Fruit fly (Drosophila melanogaster) whole organism, embryonic: ENCODE results near the gene Kdm3.

Source experiments
- CG10654 ChIP-seq: fragments of 200-800 bp; sonication (Bioruptor generic); optimal IDR thresholded peaks from 2 replicates; lab custom pipeline; 2016; ENCODE audit warnings: missing biosample characterization, missing genetic modification characterization
- CG1233 ChIP-seq: fragments of 200-800 bp; sonication (Bioruptor generic); optimal IDR thresholded peaks from 4 replicates; lab custom pipeline; 2018; ENCODE audit warnings: missing biosample characterization, mild to moderate bottlenecking, missing genetic modification characterization
- CG12659 ChIP-seq: fragments of 200-800 bp; sonication (Bioruptor generic); optimal IDR thresholded peaks from 3 replicates; lab custom pipeline; 2017; ENCODE audit warnings: mild to moderate bottlenecking, missing biosample characterization, missing genetic modification reagents, missing genetic modification characterization
- CG13424 ChIP-seq: fragments of 200-800 bp; sonication (Bioruptor generic); optimal IDR thresholded peaks from 2 replicates; lab custom pipeline; 2019; ENCODE audit warnings: missing biosample characterization, mild to moderate bottlenecking, missing genetic modification characterization, moderate library complexity
- CG13894 ChIP-seq: fragments of 200-800 bp; sonication (Bioruptor generic); optimal IDR thresholded peaks from 3 replicates; lab custom pipeline; 2018; ENCODE audit warnings: missing biosample characterization, mild to moderate bottlenecking, missing genetic modification characterization, moderate library complexity
- CG14050 ChIP-seq: fragments of 200-800 bp; sonication (Bioruptor generic); IDR thresholded peaks from 3 replicates; pipeline ENCODE4 v1.3.6; 2022; ENCODE audit warnings: missing biosample characterization, missing genetic modification characterization
- CG14710 ChIP-seq: fragments of 200-800 bp; sonication (Bioruptor generic); optimal IDR thresholded peaks from 3 replicates; lab custom pipeline; 2019; ENCODE audit warnings: missing biosample characterization, mild to moderate bottlenecking, missing genetic modification characterization, moderate library complexity
- CG15479 ChIP-seq: fragments of 200-800 bp; sonication (Bioruptor generic); optimal IDR thresholded peaks from 3 replicates; lab custom pipeline; 2019; ENCODE audit warnings: missing biosample characterization, mild to moderate bottlenecking, missing genetic modification characterization, moderate library complexity
- CG15514 ChIP-seq: fragments of 200-800 bp; sonication (Bioruptor generic); optimal IDR thresholded peaks from 3 replicates; lab custom pipeline; 2017; ENCODE audit warnings: missing biosample characterization, missing genetic modification characterization, mild to moderate bottlenecking, moderate library complexity, missing genetic modification reagents
- CG15601 ChIP-seq: fragments of 200-800 bp; sonication (Bioruptor generic); optimal IDR thresholded peaks from 3 replicates; lab custom pipeline; 2019; ENCODE audit warnings: missing biosample characterization, mild to moderate bottlenecking, missing genetic modification characterization, moderate library complexity
- CG17829 ChIP-seq: fragments of 200-800 bp; optimal IDR thresholded peaks from 2 replicates; lab custom pipeline; 2019; ENCODE audit warnings: missing biosample characterization, mild to moderate bottlenecking, missing genetic modification characterization, moderate library complexity
- CG18764 ChIP-seq: fragments of 200-800 bp; sonication (Bioruptor generic); optimal IDR thresholded peaks from 3 replicates; lab custom pipeline; 2016; ENCODE audit warnings: missing biosample characterization, missing genetic modification characterization
- CG2129 ChIP-seq: fragments of 200-800 bp; sonication (Bioruptor generic); IDR thresholded peaks from 2 replicates; pipeline ENCODE4 v1.3.6; 2022; ENCODE audit warnings: missing biosample characterization, missing genetic modification characterization; ENCODE audit not compliant: partially characterized antibody
- CG31441 ChIP-seq: fragments of 200-800 bp; sonication (Bioruptor generic); IDR thresholded peaks from 2 replicates; pipeline ENCODE4 v1.3.6; 2022; ENCODE audit warnings: missing biosample characterization, missing genetic modification characterization
- CG34224 ChIP-seq: fragments of 200-800 bp; sonication (Bioruptor generic); IDR thresholded peaks from 3 replicates; pipeline ENCODE4 v1.3.6; 2022; ENCODE audit warnings: missing biosample characterization, missing genetic modification characterization; ENCODE audit not compliant: partially characterized antibody
- CG34376 ChIP-seq: fragments of 200-800 bp; sonication (Bioruptor generic); optimal IDR thresholded peaks from 2 replicates; lab custom pipeline; 2018; ENCODE audit warnings: missing biosample characterization, mild to moderate bottlenecking, missing genetic modification characterization
- CG4707 ChIP-seq: fragments of 200-800 bp; sonication (Bioruptor generic); optimal IDR thresholded peaks from 2 replicates; lab custom pipeline; 2018; ENCODE audit warnings: missing biosample characterization, mild to moderate bottlenecking, missing genetic modification characterization, moderate library complexity
- CHES-1-like ChIP-seq: fragments of 200-800 bp; sonication (Bioruptor generic); optimal IDR thresholded peaks from 2 replicates; lab custom pipeline; 2016; ENCODE audit warnings: missing biosample characterization, missing genetic modification characterization
- Deaf1 ChIP-seq: fragments of 200-800 bp; optimal IDR thresholded peaks from 3 replicates; lab custom pipeline; 2019; ENCODE audit warnings: missing biosample characterization, mild to moderate bottlenecking, missing genetic modification characterization, moderate library complexity
- Dref ChIP-seq: fragments of 200-800 bp; sonication (Bioruptor generic); IDR thresholded peaks from 2 replicates; pipeline ENCODE4 v1.3.6; 2022; ENCODE audit warnings: missing biosample characterization, missing genetic modification characterization
- Ets97D ChIP-seq: fragments of 200-800 bp; sonication (Bioruptor generic); optimal IDR thresholded peaks from 3 replicates; lab custom pipeline; 2016; ENCODE audit warnings: missing biosample characterization, missing genetic modification characterization
- Fer1 ChIP-seq: fragments of 200-800 bp; sonication (Bioruptor generic); optimal IDR thresholded peaks from 2 replicates; lab custom pipeline; 2017; ENCODE audit warnings: missing biosample characterization, mild to moderate bottlenecking, missing genetic modification characterization
- Gug ChIP-seq: fragments of 200-800 bp; sonication (Bioruptor generic); IDR thresholded peaks from 4 replicates; pipeline ENCODE4 v1.3.6; 2022; ENCODE audit warnings: missing biosample characterization, missing genetic modification characterization
- Hand ChIP-seq: fragments of 200-800 bp; sonication (Bioruptor generic); optimal IDR thresholded peaks from 2 replicates; lab custom pipeline; 2017; ENCODE audit warnings: mild to moderate bottlenecking, missing biosample characterization, missing genetic modification reagents, missing genetic modification characterization
- MBD-R2 ChIP-seq: fragments of 200-800 bp; sonication (Bioruptor generic); IDR thresholded peaks from 2 replicates; pipeline ENCODE4 v1.3.6; 2022; ENCODE audit warnings: missing biosample characterization, missing genetic modification characterization
- Myb ChIP-seq: fragments of 200-800 bp; sonication (Bioruptor generic); optimal IDR thresholded peaks from 2 replicates; lab custom pipeline; 2016; ENCODE audit warnings: missing biosample characterization, missing genetic modification characterization
- Nf-YC ChIP-seq: fragments of 200-800 bp; optimal IDR thresholded peaks from 3 replicates; lab custom pipeline; 2019; ENCODE audit warnings: missing biosample characterization, mild to moderate bottlenecking, missing genetic modification characterization, moderate library complexity
- Rfx ChIP-seq: fragments of 200-800 bp; sonication (Bioruptor generic); IDR thresholded peaks from 2 replicates; pipeline ENCODE4 v1.3.6; 2022; ENCODE audit warnings: missing biosample characterization, missing genetic modification characterization
- bcd ChIP-seq: fragments of 200-800 bp; sonication (Bioruptor generic); optimal IDR thresholded peaks from 2 replicates; lab custom pipeline; 2017; ENCODE audit warnings: missing biosample characterization, mild to moderate bottlenecking, missing genetic modification characterization
- chinmo ChIP-seq: fragments of 200-800 bp; sonication (Bioruptor generic); IDR thresholded peaks from 4 replicates; pipeline ENCODE4 v1.3.6; 2022; ENCODE audit warnings: missing biosample characterization, missing genetic modification characterization; ENCODE audit not compliant: partially characterized antibody
- corto ChIP-seq: fragments of 200-800 bp; sonication (Bioruptor generic); optimal IDR thresholded peaks from 2 replicates; lab custom pipeline; 2016; ENCODE audit warnings: missing biosample characterization, mild to moderate bottlenecking, missing genetic modification characterization, moderate library complexity
- crol ChIP-seq: fragments of 200-800 bp; sonication (Bioruptor generic); IDR thresholded peaks from 2 replicates; pipeline ENCODE4 v1.3.6; 2022; ENCODE audit warnings: missing biosample characterization, missing genetic modification characterization
- dmrt11E ChIP-seq: fragments of 200-800 bp; sonication (Bioruptor generic); optimal IDR thresholded peaks from 3 replicates; lab custom pipeline; 2018; ENCODE audit warnings: missing biosample characterization, mild to moderate bottlenecking, missing genetic modification characterization, moderate library complexity
- dysf ChIP-seq: fragments of 200-800 bp; sonication (Bioruptor generic); IDR thresholded peaks from 3 replicates; pipeline ENCODE4 v1.3.6; 2022; ENCODE audit warnings: missing biosample characterization, missing genetic modification characterization
- en ChIP-seq: fragments of 200-800 bp; sonication (Bioruptor generic); optimal IDR thresholded peaks from 2 replicates; lab custom pipeline; 2016; ENCODE audit warnings: missing biosample characterization, missing genetic modification characterization
- eyg ChIP-seq: fragments of 200-800 bp; sonication (Bioruptor generic); optimal IDR thresholded peaks from 3 replicates; lab custom pipeline; 2016; ENCODE audit warnings: missing biosample characterization, missing genetic modification characterization
- gfzf ChIP-seq: fragments of 200-800 bp; sonication (Bioruptor generic); optimal IDR thresholded peaks from 2 replicates; lab custom pipeline; 2016; ENCODE audit warnings: missing biosample characterization, mild to moderate bottlenecking, missing genetic modification characterization, moderate library complexity
- kni ChIP-seq: fragments of 200-800 bp; sonication (Bioruptor generic); optimal IDR thresholded peaks from 3 replicates; lab custom pipeline; 2017; ENCODE audit warnings: mild to moderate bottlenecking, missing biosample characterization, missing genetic modification reagents, missing genetic modification characterization
- knrl ChIP-seq: fragments of 200-800 bp; sonication (Bioruptor generic); IDR thresholded peaks from 3 replicates; pipeline ENCODE4 v1.3.6; 2022; ENCODE audit warnings: missing biosample characterization, missing genetic modification characterization; ENCODE audit not compliant: partially characterized antibody
- lola ChIP-seq, 3 experiments: fragments of >200 bp in 2 of 3; fragments of 200-800 bp in 1 of 3; sonication (Bioruptor generic) in 1 of 3; optimal IDR thresholded peaks; 2 replicates each; lab custom pipeline; 2017 to 2019; ENCODE audit warnings: missing biosample characterization in 3 of 3, missing genetic modification characterization in 3 of 3, mild to moderate bottlenecking in 1 of 3, moderate library complexity in 1 of 3
- nom ChIP-seq: fragments of 200-800 bp; sonication (Bioruptor generic); optimal IDR thresholded peaks from 2 replicates; lab custom pipeline; 2017; ENCODE audit warnings: missing biosample characterization, missing genetic modification characterization, mild to moderate bottlenecking, moderate library complexity, missing genetic modification reagents
- phol ChIP-seq: fragments of 200-800 bp; sonication (Bioruptor generic); optimal IDR thresholded peaks from 3 replicates; lab custom pipeline; 2018; ENCODE audit warnings: missing biosample characterization, mild to moderate bottlenecking, missing genetic modification characterization, moderate library complexity
- pros ChIP-seq: fragments of 200-800 bp; sonication (Bioruptor generic); optimal IDR thresholded peaks from 3 replicates; lab custom pipeline; 2019; ENCODE audit warnings: missing biosample characterization, mild to moderate bottlenecking, missing genetic modification characterization, moderate library complexity
- seq ChIP-seq: fragments of 200-800 bp; sonication (Bioruptor generic); IDR thresholded peaks from 2 replicates; pipeline ENCODE4 v1.3.6; 2022; ENCODE audit warnings: missing biosample characterization, missing genetic modification characterization
- stwl ChIP-seq: fragments of 200-800 bp; sonication (Bioruptor generic); optimal IDR thresholded peaks from 3 replicates; lab custom pipeline; 2018; ENCODE audit warnings: missing biosample characterization, mild to moderate bottlenecking, missing genetic modification characterization, moderate library complexity
- tup ChIP-seq: fragments of 200-800 bp; sonication (Bioruptor generic); optimal IDR thresholded peaks from 2 replicates; lab custom pipeline; 2016; ENCODE audit warnings: missing biosample characterization, mild to moderate bottlenecking, missing genetic modification characterization, moderate library complexity
- zen2 ChIP-seq: fragments of 200-800 bp; sonication (Bioruptor generic); IDR thresholded peaks from 3 replicates; pipeline ENCODE4 v1.3.6; 2022; ENCODE audit warnings: missing biosample characterization, missing genetic modification characterization; ENCODE audit not compliant: partially characterized antibody

Gene Kdm3

DNA sequence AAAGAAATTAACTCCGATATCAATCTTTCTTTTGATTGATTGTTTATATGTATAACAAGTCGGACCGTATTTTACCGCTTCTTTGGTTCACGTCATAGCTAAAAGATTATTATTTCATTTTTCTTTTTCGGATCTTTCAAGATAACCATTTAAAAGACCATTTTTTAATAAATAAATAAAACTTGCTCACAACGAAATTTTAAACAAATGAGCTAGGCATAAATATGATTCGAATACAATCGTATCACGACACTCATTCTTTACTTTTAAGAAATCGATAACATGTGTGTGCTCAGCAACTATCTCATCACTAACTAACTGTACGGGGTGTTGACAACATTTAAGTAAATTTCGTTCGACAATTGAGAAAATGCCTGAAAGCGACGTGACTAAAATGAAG, 11.5 kb upstream of the Kdm3 start, which contains the start of gene CG8149 (continued):
- no peak for TF ChIP-seq CG4707 (GFP tag; lab: Kevin White, UChicago)
- TF ChIP-seq CG15514 (GFP tag; lab: Kevin White, UChicago) = peak; percentile 73
- TF ChIP-seq dysf = no peak
- no peak for TF ChIP-seq crol (GFP tag; lab: Robert Waterston, UW)
- TF ChIP-seq CG34224 (GFP tag; lab: Robert Waterston, UW) = peak; percentile 88
- peak; percentile 8 for TF ChIP-seq Myb (GFP tag; lab: Kevin White, UChicago)
- TF ChIP-seq kni = no peak
- TF ChIP-seq MBD-R2 = peak; percentile 75
- TF ChIP-seq knrl (GFP tag; lab: Robert Waterston, UW) = peak; percentile 98
- no peak for TF ChIP-seq corto (GFP tag; lab: Kevin White, UChicago)
- TF ChIP-seq CG14050 (GFP tag; lab: Robert Waterston, UW) = no peak
- no peak for TF ChIP-seq CG10654
- TF ChIP-seq Hand = no peak
- peak; percentile 34 for TF ChIP-seq CG34376 (GFP tag; lab: Kevin White, UChicago)
- peak; percentile 24 for TF ChIP-seq Nf-YC (tag; lab: Kevin White, UChicago)
- peak; percentile 22 for TF ChIP-seq CG17829 (tag; lab: Kevin White, UChicago)
- peak; percentile 80 for TF ChIP-seq stwl
- peak; percentile 20; the same call in 1 of the 2 replicates for TF ChIP-seq Rfx
- TF ChIP-seq Fer1 (GFP tag; lab: Kevin White, UChicago) = peak; percentile 25
- peak; percentile 95 for TF ChIP-seq zen2 (GFP tag; lab: Robert Waterston, UW)
- 0 out of 4 replicates have a peak, but pooled peaks have one; percentile 36 for TF ChIP-seq chinmo
- TF ChIP-seq CG31441 = peak; percentile 45; the same call in 1 of the 2 replicates
- TF ChIP-seq en (GFP tag; lab: Kevin White, UChicago) = no peak
- no peak for TF ChIP-seq tup (GFP tag; lab: Kevin White, UChicago)
- peak; percentile 1 for TF ChIP-seq CHES-1-like (GFP tag; lab: Kevin White, UChicago)
- TF ChIP-seq CG15601 (tag; lab: Kevin White, UChicago) = peak; percentile 54
- TF ChIP-seq CG2129 (GFP tag; lab: Robert Waterston, UW) = peak; percentile 90
- no peak for TF ChIP-seq bcd
- peak; percentile 44 for TF ChIP-seq CG13424
- TF ChIP-seq CG1233 = peak; percentile 18
- TF ChIP-seq Deaf1 (tag; lab: Kevin White, UChicago) = peak; percentile 6
- TF ChIP-seq dmrt11E (tag; lab: Kevin White, UChicago) = peak; percentile 31
- peak in 1 of 3 experiments; percentile 46 for TF ChIP-seq lola (GFP tag; optimal IDR thresholded peaks at IDR 0.05; lab: Kevin White, UChicago)
- TF ChIP-seq nom (GFP tag; lab: Kevin White, UChicago) = no peak
- TF ChIP-seq CG12659 (GFP tag; lab: Kevin White, UChicago) = peak; percentile 78
- peak; percentile 82 for TF ChIP-seq Dref (GFP tag; lab: Robert Waterston, UW)
- TF ChIP-seq gfzf (GFP tag; lab: Kevin White, UChicago) = peak; percentile 59
- TF ChIP-seq phol (tag; lab: Kevin White, UChicago) = peak; percentile 66
- TF ChIP-seq Gug (GFP tag; lab: Robert Waterston, UW) = no peak
- TF ChIP-seq CG14710 (tag; lab: Kevin White, UChicago) = peak; percentile 86
- no peak for TF ChIP-seq CG15479 (GFP tag; lab: Kevin White, UChicago)
- no peak for TF ChIP-seq pros (GFP tag; lab: Kevin White, UChicago)
- no peak for TF ChIP-seq CG18764
- peak; percentile 47 for TF ChIP-seq CG13894
- no peak for TF ChIP-seq eyg (GFP tag; lab: Kevin White, UChicago)
- peak; percentile 66 for TF ChIP-seq Ets97D (GFP tag; lab: Kevin White, UChicago)
- TF ChIP-seq seq (GFP tag; lab: Robert Waterston, UW) = no peak
